Fruit fly (Drosophila melanogaster) whole organism, embryonic: Measurements from ENCODE around the gene CG14971.

Experiments used
- ATbp ChIP-seq: fragments of 200-800 bp; sonication (Bioruptor generic); optimal IDR thresholded peaks from 2 replicates; lab custom pipeline; 2017; ENCODE audit warnings: missing biosample characterization, mild to moderate bottlenecking, missing genetic modification characterization, missing genetic modification reagents
- Atf-2 ChIP-seq: fragments of 200-800 bp; sonication (Bioruptor generic); optimal IDR thresholded peaks from 2 replicates; lab custom pipeline; 2016; ENCODE audit warnings: missing biosample characterization, missing genetic modification characterization
- Bteb2 ChIP-seq: fragments of 200-800 bp; sonication (Bioruptor generic); optimal IDR thresholded peaks from 2 replicates; lab custom pipeline; 2016; ENCODE audit warnings: missing biosample characterization, missing genetic modification characterization
- CG10209 ChIP-seq: fragments of 200-800 bp; sonication (Bioruptor generic); optimal IDR thresholded peaks from 3 replicates; lab custom pipeline; 2017; ENCODE audit warnings: missing biosample characterization, mild to moderate bottlenecking, missing genetic modification characterization, missing genetic modification reagents
- CG10959 ChIP-seq: fragments of 200-800 bp; sonication (Bioruptor generic); IDR thresholded peaks from 2 replicates; pipeline ENCODE4 v1.3.6; 2022; ENCODE audit warnings: missing biosample characterization, missing genetic modification characterization
- CG10979 ChIP-seq: fragments of 200-800 bp; sonication (Bioruptor generic); optimal IDR thresholded peaks from 2 replicates; lab custom pipeline; 2018; ENCODE audit warnings: missing biosample characterization, mild to moderate bottlenecking, missing genetic modification characterization, moderate library complexity
- CG11504 ChIP-seq: fragments of 200-800 bp; sonication (Bioruptor generic); optimal IDR thresholded peaks from 3 replicates; lab custom pipeline; 2019; ENCODE audit warnings: missing biosample characterization, mild to moderate bottlenecking, missing genetic modification characterization, moderate library complexity
- CG12236 ChIP-seq: fragments of 200-800 bp; sonication (Bioruptor generic); optimal IDR thresholded peaks from 2 replicates; lab custom pipeline; 2016; ENCODE audit warnings: missing biosample characterization, missing genetic modification characterization
- CG12659 ChIP-seq: fragments of 200-800 bp; sonication (Bioruptor generic); optimal IDR thresholded peaks from 3 replicates; lab custom pipeline; 2017; ENCODE audit warnings: mild to moderate bottlenecking, missing biosample characterization, missing genetic modification reagents, missing genetic modification characterization
- CG13775 ChIP-seq: fragments of 200-800 bp; sonication (Bioruptor generic); optimal IDR thresholded peaks from 3 replicates; lab custom pipeline; 2017; ENCODE audit warnings: missing biosample characterization, mild to moderate bottlenecking, missing genetic modification characterization
- CG17328 ChIP-seq: fragments of 200-800 bp; sonication (Bioruptor generic); IDR thresholded peaks from 2 replicates; pipeline ENCODE4 v1.3.6; 2022; ENCODE audit warnings: missing biosample characterization, missing genetic modification characterization
- CG17802 ChIP-seq: fragments of 200-800 bp; sonication (Bioruptor generic); optimal IDR thresholded peaks from 2 replicates; lab custom pipeline; 2018; ENCODE audit warnings: missing biosample characterization, mild to moderate bottlenecking, missing genetic modification characterization, moderate library complexity
- CG17829 ChIP-seq: fragments of 200-800 bp; optimal IDR thresholded peaks from 2 replicates; lab custom pipeline; 2019; ENCODE audit warnings: missing biosample characterization, mild to moderate bottlenecking, missing genetic modification characterization, moderate library complexity
- CG2199 ChIP-seq: fragments of 200-800 bp; sonication (Bioruptor generic); IDR thresholded peaks from 3 replicates; pipeline ENCODE4 v1.3.6; 2022; ENCODE audit warnings: missing biosample characterization, missing genetic modification characterization
- CG31441 ChIP-seq: fragments of 200-800 bp; sonication (Bioruptor generic); IDR thresholded peaks from 2 replicates; pipeline ENCODE4 v1.3.6; 2022; ENCODE audit warnings: missing biosample characterization, missing genetic modification characterization
- CG3838 ChIP-seq: fragments of 200-800 bp; sonication (Bioruptor generic); optimal IDR thresholded peaks from 3 replicates; lab custom pipeline; 2016; ENCODE audit warnings: missing biosample characterization, missing genetic modification characterization
- CG6654 ChIP-seq: fragments of 200-800 bp; sonication (Bioruptor generic); optimal IDR thresholded peaks from 2 replicates; lab custom pipeline; 2017; ENCODE audit warnings: missing biosample characterization, mild to moderate bottlenecking, missing genetic modification characterization
- CG6765 ChIP-seq: fragments of 200-800 bp; sonication (Bioruptor generic); optimal IDR thresholded peaks from 3 replicates; lab custom pipeline; 2017; ENCODE audit warnings: missing biosample characterization, mild to moderate bottlenecking, missing genetic modification characterization
- CG7963 ChIP-seq: fragments of 200-800 bp; sonication (Bioruptor generic); IDR thresholded peaks from 3 replicates; pipeline ENCODE4 v1.3.6; 2022; ENCODE audit warnings: missing biosample characterization, missing genetic modification characterization; ENCODE audit not compliant: partially characterized antibody
- Chrac-16 ChIP-seq: fragments of 200-800 bp; sonication (Bioruptor generic); optimal IDR thresholded peaks from 3 replicates; lab custom pipeline; 2016; ENCODE audit warnings: missing biosample characterization, missing genetic modification characterization
- NK7.1 ChIP-seq: fragments of 200-800 bp; sonication (Bioruptor generic); optimal IDR thresholded peaks from 3 replicates; lab custom pipeline; 2016; ENCODE audit warnings: missing biosample characterization, missing genetic modification characterization
- Pdp1 ChIP-seq, 2 experiments: fragments of 200-800 bp; sonication (Bioruptor generic); optimal IDR thresholded peaks; 3 replicates each; lab custom pipeline; 2016; ENCODE audit warnings: missing biosample characterization in 2 of 2, missing genetic modification characterization in 2 of 2, mild to moderate bottlenecking in 1 of 2, moderate library complexity in 1 of 2
- Xbp1 ChIP-seq: fragments of 200-800 bp; sonication (Bioruptor generic); optimal IDR thresholded peaks from 3 replicates; lab custom pipeline; 2016; ENCODE audit warnings: missing biosample characterization, mild to moderate bottlenecking, missing genetic modification characterization
- aop ChIP-seq: fragments of 200-800 bp; sonication (Bioruptor generic); IDR thresholded peaks from 2 replicates; pipeline ENCODE4 v1.3.6; 2022; ENCODE audit warnings: missing biosample characterization, missing genetic modification characterization
- az2 ChIP-seq: fragments of 200-800 bp; sonication (Bioruptor generic); optimal IDR thresholded peaks from 3 replicates; lab custom pipeline; 2016; ENCODE audit warnings: missing biosample characterization, missing genetic modification characterization
- chif ChIP-seq, 2 experiments: fragments of 200-800 bp; sonication (Bioruptor generic); optimal IDR thresholded peaks; 3 replicates each; lab custom pipeline; 2016; ENCODE audit warnings: missing biosample characterization in 2 of 2, missing genetic modification characterization in 2 of 2
- ci ChIP-seq: fragments of 200-800 bp; sonication (Bioruptor generic); IDR thresholded peaks from 3 replicates; pipeline ENCODE4 v1.3.6; 2022; ENCODE audit warnings: missing biosample characterization, missing genetic modification characterization
- da ChIP-seq: fragments of 200-800 bp; sonication (Bioruptor generic); optimal IDR thresholded peaks from 2 replicates; lab custom pipeline; 2016; ENCODE audit warnings: missing biosample characterization, missing genetic modification characterization
- dmrt11E ChIP-seq: fragments of 200-800 bp; sonication (Bioruptor generic); optimal IDR thresholded peaks from 3 replicates; lab custom pipeline; 2018; ENCODE audit warnings: missing biosample characterization, mild to moderate bottlenecking, missing genetic modification characterization, moderate library complexity
- dmrt99B ChIP-seq: fragments of 200-800 bp; sonication (Bioruptor generic); optimal IDR thresholded peaks from 2 replicates; lab custom pipeline; 2018; ENCODE audit warnings: missing biosample characterization, mild to moderate bottlenecking, missing genetic modification characterization, moderate library complexity
- ems ChIP-seq: fragments of 200-800 bp; sonication (Bioruptor generic); optimal IDR thresholded peaks from 3 replicates; lab custom pipeline; 2016; ENCODE audit warnings: missing biosample characterization, missing genetic modification characterization
- eyg ChIP-seq: fragments of 200-800 bp; sonication (Bioruptor generic); optimal IDR thresholded peaks from 3 replicates; lab custom pipeline; 2016; ENCODE audit warnings: missing biosample characterization, missing genetic modification characterization
- gem ChIP-seq: fragments of 200-800 bp; sonication (Bioruptor generic); optimal IDR thresholded peaks from 2 replicates; lab custom pipeline; 2019; ENCODE audit warnings: missing biosample characterization, mild to moderate bottlenecking, missing genetic modification characterization, moderate library complexity
- hbn ChIP-seq: fragments of 200-800 bp; sonication (Bioruptor generic); IDR thresholded peaks from 2 replicates; pipeline ENCODE4 v1.3.6; 2022; ENCODE audit warnings: missing biosample characterization, missing genetic modification characterization; ENCODE audit not compliant: partially characterized antibody
- ind ChIP-seq: fragments of 200-800 bp; sonication (Bioruptor generic); optimal IDR thresholded peaks from 3 replicates; lab custom pipeline; 2016; ENCODE audit warnings: missing biosample characterization, missing genetic modification characterization
- jing ChIP-seq: fragments of 200-800 bp; sonication (Bioruptor generic); optimal IDR thresholded peaks from 2 replicates; lab custom pipeline; 2018; ENCODE audit warnings: missing biosample characterization, mild to moderate bottlenecking, missing genetic modification characterization
- kah ChIP-seq: fragments of 200-800 bp; sonication (Bioruptor generic); optimal IDR thresholded peaks from 2 replicates; lab custom pipeline; 2018; ENCODE audit warnings: missing biosample characterization, mild to moderate bottlenecking, missing genetic modification characterization
- lab ChIP-seq: fragments of 200-800 bp; sonication (Bioruptor generic); optimal IDR thresholded peaks from 3 replicates; lab custom pipeline; 2017; ENCODE audit warnings: missing biosample characterization, missing genetic modification characterization, mild to moderate bottlenecking, moderate library complexity, missing genetic modification reagents
- mam ChIP-seq: fragments of 200-800 bp; sonication (Bioruptor generic); optimal IDR thresholded peaks from 3 replicates; lab custom pipeline; 2016; ENCODE audit warnings: missing biosample characterization, missing genetic modification characterization
- nerfin-2 ChIP-seq: fragments of 200-800 bp; sonication (Bioruptor generic); IDR thresholded peaks from 2 replicates; pipeline ENCODE4 v1.3.6; 2022; ENCODE audit warnings: missing biosample characterization, missing genetic modification characterization; ENCODE audit not compliant: partially characterized antibody
- org-1 ChIP-seq: fragments of 200-800 bp; sonication (Bioruptor generic); optimal IDR thresholded peaks from 2 replicates; lab custom pipeline; 2017; ENCODE audit warnings: missing biosample characterization, missing genetic modification characterization
- phol ChIP-seq: fragments of 200-800 bp; sonication (Bioruptor generic); optimal IDR thresholded peaks from 3 replicates; lab custom pipeline; 2018; ENCODE audit warnings: missing biosample characterization, mild to moderate bottlenecking, missing genetic modification characterization, moderate library complexity
- pros ChIP-seq: fragments of 200-800 bp; sonication (Bioruptor generic); optimal IDR thresholded peaks from 3 replicates; lab custom pipeline; 2019; ENCODE audit warnings: missing biosample characterization, mild to moderate bottlenecking, missing genetic modification characterization, moderate library complexity
- salm ChIP-seq: fragments of 200-800 bp; sonication (Bioruptor generic); optimal IDR thresholded peaks from 2 replicates; lab custom pipeline; 2018; ENCODE audit warnings: missing biosample characterization, mild to moderate bottlenecking, missing genetic modification characterization
- sc ChIP-seq, 3 experiments: fragments of >200 bp in 2 of 3; fragments of 200-800 bp in 1 of 3; sonication (Bioruptor generic) in 1 of 3; optimal IDR thresholded peaks; 2 replicates in 2 of 3; 3 replicates in 1 of 3; lab custom pipeline; 2017; ENCODE audit warnings: mild to moderate bottlenecking in 1 of 3, missing biosample characterization in 1 of 3, missing genetic modification characterization in 1 of 3, missing genetic modification reagents in 1 of 3
- sqz ChIP-seq: fragments of 200-800 bp; sonication (Bioruptor generic); optimal IDR thresholded peaks from 3 replicates; lab custom pipeline; 2018; ENCODE audit warnings: missing biosample characterization, mild to moderate bottlenecking, missing genetic modification characterization
- tio ChIP-seq: fragments of 200-800 bp; sonication (Bioruptor generic); optimal IDR thresholded peaks from 2 replicates; lab custom pipeline; 2017; ENCODE audit warnings: missing biosample characterization, missing genetic modification characterization, inconsistent platforms
- tx ChIP-seq: fragments of 200-800 bp; sonication (Bioruptor generic); optimal IDR thresholded peaks from 2 replicates; lab custom pipeline; 2016; ENCODE audit warnings: missing biosample characterization, missing genetic modification characterization
- unpg ChIP-seq: fragments of 200-800 bp; sonication (Bioruptor generic); optimal IDR thresholded peaks from 3 replicates; lab custom pipeline; 2018; ENCODE audit warnings: missing biosample characterization, mild to moderate bottlenecking, missing genetic modification characterization, moderate library complexity

The CG14971 gene

dm6 chr3L:3450410-3450809 is 20.7 kb downstream of the CG14971 start (continued):
- peak; percentile 22 for TF ChIP-seq CG13775 (GFP tag; lab: Kevin White, UChicago)
- TF ChIP-seq CG11504 (tag; lab: Kevin White, UChicago) = peak; percentile 42
- no peak for TF ChIP-seq CG7963
- peak; percentile 57 for TF ChIP-seq dmrt11E (tag; lab: Kevin White, UChicago)
- TF ChIP-seq lab = no peak
- TF ChIP-seq CG6654 (GFP tag; lab: Kevin White, UChicago) = no peak
- TF ChIP-seq CG10209 = peak; percentile 30
- TF ChIP-seq sqz (GFP tag; lab: Kevin White, UChicago) = peak; percentile 37
- no peak for TF ChIP-seq kah (GFP tag; lab: Kevin White, UChicago)
- peak; percentile 5 for TF ChIP-seq Atf-2 (GFP tag; lab: Kevin White, UChicago)
- peak; percentile 13 for TF ChIP-seq phol
- peak; percentile 19 for TF ChIP-seq ATbp (GFP tag; lab: Kevin White, UChicago)
- peak; percentile 6 for TF ChIP-seq CG10979 (tag; lab: Kevin White, UChicago)
- TF ChIP-seq ind (GFP tag; lab: Kevin White, UChicago) = no peak
- TF ChIP-seq nerfin-2 (GFP tag; lab: Robert Waterston, UW) = no peak
- TF ChIP-seq ci (GFP tag; lab: Robert Waterston, UW) = 0 out of 3 replicates have a peak, but pooled peaks have one; percentile 11
- TF ChIP-seq dmrt99B (tag; lab: Kevin White, UChicago) = peak; percentile 29
- peak; percentile 51 for TF ChIP-seq az2 (GFP tag; lab: Kevin White, UChicago)
- no peak for TF ChIP-seq CG12236 (GFP tag; lab: Kevin White, UChicago)
- peak; percentile 32 for TF ChIP-seq tio
- no peak for TF ChIP-seq da (GFP tag; lab: Kevin White, UChicago)
- peak; percentile 8; the same call in 1 of the 2 replicates for TF ChIP-seq CG17328 (GFP tag; lab: Robert Waterston, UW)
- peak; percentile 39 for TF ChIP-seq Xbp1 (GFP tag; lab: Kevin White, UChicago)
- TF ChIP-seq CG12659 = peak; percentile 10
- TF ChIP-seq CG6765 = no peak
- TF ChIP-seq unpg = peak; percentile 32
- 0 out of 2 replicates have a peak, but pooled peaks have one; percentile 16 for TF ChIP-seq CG31441 (GFP tag; lab: Robert Waterston, UW)
- no peak for TF ChIP-seq salm
- TF ChIP-seq jing = no peak
- no peak for TF ChIP-seq pros
- TF ChIP-seq CG17802 (tag; lab: Kevin White, UChicago) = no peak
- TF ChIP-seq CG3838 (GFP tag; lab: Kevin White, UChicago) = peak; percentile 17
- no peak for TF ChIP-seq aop (GFP tag; lab: Robert Waterston, UW)
- TF ChIP-seq hbn (GFP tag; lab: Robert Waterston, UW) = no peak
- TF ChIP-seq org-1 (GFP tag; lab: Kevin White, UChicago) = no peak
- peak; percentile 25 for TF ChIP-seq Bteb2 (GFP tag; lab: Kevin White, UChicago)
- no peak for TF ChIP-seq CG2199
- peak; percentile 6 to 14 for TF ChIP-seq chif (GFP tag; optimal IDR thresholded peaks at IDR 0.05; lab: Kevin White, UChicago)
- TF ChIP-seq CG10959 = no peak
- TF ChIP-seq tx (GFP tag; lab: Kevin White, UChicago) = no peak
- TF ChIP-seq Chrac-16 = peak; percentile 42
- peak; percentile 19 for TF ChIP-seq ems (GFP tag; lab: Kevin White, UChicago)
- no peak for TF ChIP-seq sc (optimal IDR thresholded peaks at IDR 0.05; lab: Kevin White, UChicago)
- TF ChIP-seq sc (GFP tag; optimal IDR thresholded peaks at IDR 0.05; lab: Kevin White, UChicago) = no peak
- TF ChIP-seq eyg (GFP tag; lab: Kevin White, UChicago) = no peak
- peak; percentile 42 for TF ChIP-seq mam (GFP tag; lab: Kevin White, UChicago)
- peak in 1 of 2 experiments; percentile 48 for TF ChIP-seq Pdp1 (GFP tag; optimal IDR thresholded peaks at IDR 0.05; lab: Kevin White, UChicago)
- no peak for TF ChIP-seq CG17829 (tag; lab: Kevin White, UChicago)
- TF ChIP-seq gem (tag; lab: Kevin White, UChicago) = peak; percentile 65
- TF ChIP-seq NK7.1 (GFP tag; lab: Kevin White, UChicago) = no peak
